Fruit fly (Drosophila melanogaster): ENCODE measurements around the gene Tektin-C.

dm6 chr3L:5845466-5845865, 49.1 kb upstream of the Tektin-C start, which contains the start of gene vn:
- TF ChIP-seq CG8478 (optimal IDR thresholded peaks at IDR 0.05) (no peak), CTCF (optimal IDR thresholded peaks at IDR 0.05) (no peak)
